Fruit fly (Drosophila melanogaster) whole organism, adult: ENCODE results near the gene Pgls.

Experiments used
- CG11617 ChIP-seq: fragments of 200-800 bp; sonication (Bioruptor generic); optimal IDR thresholded peaks from 2 replicates; lab custom pipeline; 2017; ENCODE audit warnings: mild to moderate bottlenecking, missing biosample characterization, missing genetic modification reagents, missing genetic modification characterization
- CG12768 ChIP-seq: fragments of 200-800 bp; sonication (Bioruptor generic); optimal IDR thresholded peaks from 2 replicates; lab custom pipeline; 2017; ENCODE audit warnings: missing biosample characterization, missing genetic modification characterization, mild to moderate bottlenecking, moderate library complexity, missing genetic modification reagents
- CG14711 ChIP-seq: fragments of 200-800 bp; sonication (Bioruptor generic); optimal IDR thresholded peaks from 2 replicates; lab custom pipeline; 2018; ENCODE audit warnings: missing biosample characterization, mild to moderate bottlenecking, missing genetic modification characterization, moderate library complexity
- CG1620 ChIP-seq: fragments of 200-800 bp; sonication (Bioruptor generic); optimal IDR thresholded peaks from 2 replicates; lab custom pipeline; 2016; ENCODE audit warnings: missing biosample characterization, missing genetic modification characterization
- CG33017 ChIP-seq: fragments of 200-800 bp; sonication (Bioruptor generic); optimal IDR thresholded peaks from 2 replicates; lab custom pipeline; 2018; ENCODE audit warnings: missing biosample characterization, mild to moderate bottlenecking, missing genetic modification characterization, moderate library complexity
- CG5204 ChIP-seq: fragments of 200-800 bp; sonication (Bioruptor generic); optimal IDR thresholded peaks from 2 replicates; lab custom pipeline; 2016; ENCODE audit warnings: missing biosample characterization, missing genetic modification characterization
- CG7045 ChIP-seq: fragments of 200-800 bp; sonication (Bioruptor generic); optimal IDR thresholded peaks from 2 replicates; lab custom pipeline; 2017; ENCODE audit warnings: missing biosample characterization, mild to moderate bottlenecking, missing genetic modification characterization
- CG7101 ChIP-seq: fragments of 200-800 bp; sonication (Bioruptor generic); optimal IDR thresholded peaks from 2 replicates; lab custom pipeline; 2018; ENCODE audit warnings: missing biosample characterization, mild to moderate bottlenecking, missing genetic modification characterization, moderate library complexity
- Clk ChIP-seq: fragments of 200-800 bp; sonication (Bioruptor generic); optimal IDR thresholded peaks from 2 replicates; lab custom pipeline; 2017; ENCODE audit warnings: missing biosample characterization, missing genetic modification characterization
- Crg-1 ChIP-seq: fragments of 200-800 bp; sonication (Bioruptor generic); optimal IDR thresholded peaks from 2 replicates; lab custom pipeline; 2016; ENCODE audit warnings: missing biosample characterization, missing genetic modification characterization
- Hr96 ChIP-seq: fragments of 200-800 bp; sonication (Bioruptor generic); optimal IDR thresholded peaks from 2 replicates; lab custom pipeline; 2016; ENCODE audit warnings: missing biosample characterization, missing genetic modification characterization
- Mnt ChIP-seq: fragments of 200-800 bp; sonication (Bioruptor generic); optimal IDR thresholded peaks from 2 replicates; lab custom pipeline; 2016; ENCODE audit warnings: missing biosample characterization, mild to moderate bottlenecking, missing genetic modification characterization
- bab1 ChIP-seq: fragments of 200-800 bp; sonication (Bioruptor generic); optimal IDR thresholded peaks from 3 replicates; lab custom pipeline; 2019; ENCODE audit warnings: missing biosample characterization, mild to moderate bottlenecking, missing genetic modification characterization, moderate library complexity
- cic ChIP-seq: fragments of 200-800 bp; sonication (Bioruptor generic); optimal IDR thresholded peaks from 2 replicates; lab custom pipeline; 2017; ENCODE audit warnings: missing biosample characterization, mild to moderate bottlenecking, missing genetic modification characterization, moderate library complexity
- cnc ChIP-seq, 2 experiments: fragments of >200 bp; optimal IDR thresholded peaks; 2 replicates each; lab custom pipeline; 2017
- kay ChIP-seq: fragments of 200-800 bp; sonication (Bioruptor generic); peaks from one replicate; lab custom pipeline; 2016; ENCODE audit warnings: missing biosample characterization, missing genetic modification characterization, borderline replicate concordance
- ovo ChIP-seq: fragments of 200-800 bp; sonication (Bioruptor generic); optimal IDR thresholded peaks from 2 replicates; lab custom pipeline; 2016; ENCODE audit warnings: missing biosample characterization, missing genetic modification characterization
- pad ChIP-seq: fragments of 200-800 bp; sonication (Bioruptor generic); optimal IDR thresholded peaks from 3 replicates; lab custom pipeline; 2017; ENCODE audit warnings: missing biosample characterization, missing genetic modification characterization, mild to moderate bottlenecking, moderate library complexity, missing genetic modification reagents
- tj ChIP-seq: fragments of 200-800 bp; sonication (Bioruptor generic); optimal IDR thresholded peaks from 3 replicates; lab custom pipeline; 2017; ENCODE audit warnings: missing biosample characterization, mild to moderate bottlenecking, missing genetic modification characterization, moderate library complexity
- toe ChIP-seq: fragments of 200-800 bp; sonication (Bioruptor generic); optimal IDR thresholded peaks from 2 replicates; lab custom pipeline; 2016; ENCODE audit warnings: missing biosample characterization, missing genetic modification characterization

Pgls gene

dm6 chrX:10883740-10884139 lies 36.5 kb downstream of the Pgls start:
- TF ChIP-seq tj (GFP tag; lab: Kevin White, UChicago) (peak; percentile 29), cnc (optimal IDR thresholded peaks at IDR 0.05; lab: Kevin White, UChicago) (no peak)

- TF ChIP-seq CG7045 = no peak
- peak; percentile 30 for TF ChIP-seq CG14711 (tag; lab: Kevin White, UChicago)
- peak; percentile 68 for TF ChIP-seq Hr96
- peak; percentile 43 for TF ChIP-seq CG11617 (GFP tag; lab: Kevin White, UChicago)
- TF ChIP-seq bab1 (GFP tag; lab: Kevin White, UChicago) = no peak
- peak; percentile 3 for TF ChIP-seq Mnt (GFP tag; lab: Kevin White, UChicago)
- TF ChIP-seq CG7101 (tag; lab: Kevin White, UChicago) = peak; percentile 42
- peak; percentile 21 for TF ChIP-seq pad (GFP tag; lab: Kevin White, UChicago)
- no peak for TF ChIP-seq CG5204
- TF ChIP-seq CG33017 (tag; lab: Kevin White, UChicago) = no peak
- TF ChIP-seq tj (GFP tag; lab: Kevin White, UChicago) = no peak
Observed at dm6 chrX:10886418-10886817, 39.2 kb downstream of the Pgls start.

DNA sequence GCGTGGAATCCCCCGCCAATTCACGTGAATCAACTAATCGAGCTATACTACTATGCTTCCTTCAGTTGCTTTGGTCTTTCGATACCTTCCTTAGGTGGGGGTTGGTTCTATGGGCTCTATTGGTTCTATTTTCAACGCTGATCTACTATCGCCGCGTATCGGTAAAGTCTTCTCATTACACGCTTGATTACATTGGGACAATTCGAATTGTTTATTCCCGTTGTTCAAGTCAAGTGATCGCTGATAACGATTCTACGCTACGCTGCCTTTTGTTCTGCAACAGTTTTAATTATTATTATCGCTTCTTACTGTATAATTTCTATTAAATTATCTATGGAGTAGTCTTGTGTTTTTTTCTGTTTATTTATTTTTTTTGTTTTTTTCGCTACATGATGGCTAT lies 40.4 kb downstream of the Pgls start:
- peak; percentile 49 for TF ChIP-seq kay
- TF ChIP-seq toe (GFP tag; lab: Kevin White, UChicago) = no peak
- TF ChIP-seq Crg-1 (GFP tag; lab: Kevin White, UChicago) = no peak
- peak; percentile 69 for TF ChIP-seq cic (GFP tag; lab: Kevin White, UChicago)
- TF ChIP-seq CG33017 (tag; lab: Kevin White, UChicago) = no peak
- TF ChIP-seq CG11617 (GFP tag; lab: Kevin White, UChicago) = no peak
- TF ChIP-seq CG7101 (tag; lab: Kevin White, UChicago) = no peak

- TF ChIP-seq ovo (GFP tag; lab: Kevin White, UChicago) (no peak), cnc (optimal IDR thresholded peaks at IDR 0.05; lab: Kevin White, UChicago) (no peak), CG12768 (GFP tag; lab: Kevin White, UChicago) (no peak), Crg-1 (GFP tag; lab: Kevin White, UChicago) (no peak), Clk (GFP tag; lab: Kevin White, UChicago) (no peak), CG7045 (no peak), bab1 (GFP tag; lab: Kevin White, UChicago) (peak; percentile 49), CG1620 (no peak), pad (GFP tag; lab: Kevin White, UChicago) (no peak), toe (GFP tag; lab: Kevin White, UChicago) (no peak), CG7101 (tag; lab: Kevin White, UChicago) (peak; percentile 7), Hr96 (no peak), cic (GFP tag; lab: Kevin White, UChicago) (no peak), kay (no peak), CG33017 (tag; lab: Kevin White, UChicago) (no peak), CG5204 (no peak), CG11617 (GFP tag; lab: Kevin White, UChicago) (no peak), Mnt (GFP tag; lab: Kevin White, UChicago) (peak; percentile 25), tj (GFP tag; lab: Kevin White, UChicago) (no peak), CG14711 (tag; lab: Kevin White, UChicago) (peak; percentile 9)
Observed at dm6 chrX:10889955-10890617, 42.8 kb downstream of the Pgls start.

dm6 chrX:10891150-10891549 lies 43.9 kb downstream of the Pgls start, which contains the start of gene Ork1:
TSS of gene Ork1 (minus strand) at chrX:10891250.
- TF ChIP-seq bab1 (GFP tag; lab: Kevin White, UChicago) = no peak
- peak; percentile 50 for TF ChIP-seq pad (GFP tag; lab: Kevin White, UChicago)

dm6 chrX:10893208-10893607 lies 46.0 kb downstream of the Pgls start:
- TF ChIP-seq bab1 (GFP tag; lab: Kevin White, UChicago) (peak; percentile 6), Mnt (GFP tag; lab: Kevin White, UChicago) (no peak), Crg-1 (GFP tag; lab: Kevin White, UChicago) (no peak), tj (GFP tag; lab: Kevin White, UChicago) (no peak)
